Fruit fly (Drosophila melanogaster) whole organism, embryonic: Measurements from ENCODE around the gene Idh3g.

ENCODE experiments used
- CG10565 ChIP-seq: fragments of 200-800 bp; sonication (Bioruptor generic); optimal IDR thresholded peaks from 3 replicates; lab custom pipeline; 2016; ENCODE audit warnings: missing biosample characterization, mild to moderate bottlenecking, missing genetic modification characterization
- CG11695 ChIP-seq: fragments of 200-800 bp; sonication (Bioruptor generic); IDR thresholded peaks from 3 replicates; pipeline ENCODE4 v1.3.6; 2022; ENCODE audit warnings: missing biosample characterization, missing genetic modification characterization
- CG12219 ChIP-seq: fragments of 200-800 bp; sonication (Bioruptor generic); optimal IDR thresholded peaks from 3 replicates; lab custom pipeline; 2018; ENCODE audit warnings: missing biosample characterization, mild to moderate bottlenecking, missing genetic modification characterization
- CG1233 ChIP-seq: fragments of 200-800 bp; sonication (Bioruptor generic); optimal IDR thresholded peaks from 4 replicates; lab custom pipeline; 2018; ENCODE audit warnings: missing biosample characterization, mild to moderate bottlenecking, missing genetic modification characterization
- CG15073 ChIP-seq: fragments of 200-800 bp; sonication (Bioruptor generic); optimal IDR thresholded peaks from 2 replicates; lab custom pipeline; 2016; ENCODE audit warnings: missing biosample characterization, missing genetic modification characterization
- CG1529 ChIP-seq: fragments of 200-800 bp; sonication (Bioruptor generic); optimal IDR thresholded peaks from 3 replicates; lab custom pipeline; 2018; ENCODE audit warnings: missing biosample characterization, missing genetic modification characterization
- CG16813 ChIP-seq: fragments of 200-800 bp; sonication (Bioruptor generic); IDR thresholded peaks from 3 replicates; pipeline ENCODE4 v1.3.6; 2022; ENCODE audit warnings: missing biosample characterization, missing genetic modification characterization; ENCODE audit not compliant: partially characterized antibody
- CG18011 ChIP-seq: fragments of 200-800 bp; sonication (Bioruptor generic); optimal IDR thresholded peaks from 2 replicates; lab custom pipeline; 2017; ENCODE audit warnings: missing biosample characterization, missing genetic modification characterization, mild to moderate bottlenecking, moderate library complexity, missing genotype
- CG1832 ChIP-seq: fragments of 200-800 bp; sonication (Bioruptor generic); optimal IDR thresholded peaks from 2 replicates; lab custom pipeline; 2017; ENCODE audit warnings: missing biosample characterization, mild to moderate bottlenecking, missing genetic modification characterization, inconsistent platforms
- CG30020 ChIP-seq: fragments of 200-800 bp; optimal IDR thresholded peaks from 2 replicates; lab custom pipeline; 2019; ENCODE audit warnings: missing biosample characterization, mild to moderate bottlenecking, missing genetic modification characterization, moderate library complexity
- CG31441 ChIP-seq: fragments of 200-800 bp; sonication (Bioruptor generic); IDR thresholded peaks from 2 replicates; pipeline ENCODE4 v1.3.6; 2022; ENCODE audit warnings: missing biosample characterization, missing genetic modification characterization
- CG4730 ChIP-seq: fragments of 200-800 bp; sonication (Bioruptor generic); IDR thresholded peaks from 2 replicates; pipeline ENCODE4 v1.3.6; 2022; ENCODE audit warnings: missing biosample characterization, missing genetic modification characterization
- CG4820 ChIP-seq: fragments of 200-800 bp; sonication (Bioruptor generic); optimal IDR thresholded peaks from 3 replicates; lab custom pipeline; 2016; ENCODE audit warnings: missing biosample characterization, missing genetic modification characterization
- CG5180 ChIP-seq: fragments of 200-800 bp; sonication (Bioruptor generic); optimal IDR thresholded peaks from 3 replicates; lab custom pipeline; 2017; ENCODE audit warnings: missing biosample characterization, missing genetic modification characterization, mild to moderate bottlenecking, moderate library complexity, missing genetic modification reagents
- CG6791 ChIP-seq: fragments of 200-800 bp; sonication (Bioruptor generic); IDR thresholded peaks from 3 replicates; pipeline ENCODE4 v1.3.6; 2022; ENCODE audit warnings: missing biosample characterization, missing genetic modification characterization; ENCODE audit not compliant: partially characterized antibody
- CG7372 ChIP-seq: fragments of 200-800 bp; sonication (Bioruptor generic); IDR thresholded peaks from 2 replicates; pipeline ENCODE4 v1.3.6; 2022; ENCODE audit warnings: missing biosample characterization, missing genetic modification characterization
- CG8765 ChIP-seq: fragments of 200-800 bp; sonication (Bioruptor generic); IDR thresholded peaks from 2 replicates; pipeline ENCODE4 v1.3.6; 2022; ENCODE audit warnings: missing biosample characterization, missing genetic modification characterization
- CG9215 ChIP-seq: fragments of 200-800 bp; sonication (Bioruptor generic); IDR thresholded peaks from 2 replicates; pipeline ENCODE4 v1.3.6; 2022; ENCODE audit warnings: missing biosample characterization, missing genetic modification characterization
- CG9609 ChIP-seq: fragments of 200-800 bp; sonication (Bioruptor generic); optimal IDR thresholded peaks from 3 replicates; lab custom pipeline; 2016; ENCODE audit warnings: missing biosample characterization, missing genetic modification characterization
- Fer1 ChIP-seq: fragments of 200-800 bp; sonication (Bioruptor generic); optimal IDR thresholded peaks from 2 replicates; lab custom pipeline; 2017; ENCODE audit warnings: missing biosample characterization, mild to moderate bottlenecking, missing genetic modification characterization
- HLH4C ChIP-seq: fragments of 200-800 bp; sonication (Bioruptor generic); IDR thresholded peaks from 3 replicates; pipeline ENCODE4 v1.3.6; 2022; ENCODE audit warnings: missing biosample characterization, missing genetic modification characterization; ENCODE audit not compliant: partially characterized antibody
- Hmx ChIP-seq: fragments of 200-800 bp; sonication (Bioruptor generic); optimal IDR thresholded peaks from 2 replicates; lab custom pipeline; 2016; ENCODE audit warnings: missing biosample characterization, missing genetic modification characterization
- Hsf ChIP-seq: fragments of 200-800 bp; sonication (Bioruptor generic); optimal IDR thresholded peaks from 3 replicates; lab custom pipeline; 2016; ENCODE audit warnings: missing biosample characterization, missing genetic modification characterization
- MBD-R2 ChIP-seq: fragments of 200-800 bp; sonication (Bioruptor generic); IDR thresholded peaks from 2 replicates; pipeline ENCODE4 v1.3.6; 2022; ENCODE audit warnings: missing biosample characterization, missing genetic modification characterization
- Mrtf ChIP-seq: fragments of 200-800 bp; sonication (Bioruptor generic); IDR thresholded peaks from 3 replicates; pipeline ENCODE4 v1.3.6; 2022; ENCODE audit warnings: missing biosample characterization, missing genetic modification characterization
- Neu2 ChIP-seq: fragments of 200-800 bp; sonication (Bioruptor generic); optimal IDR thresholded peaks from 3 replicates; lab custom pipeline; 2016; ENCODE audit warnings: missing biosample characterization, missing genetic modification characterization, borderline replicate concordance
- Ptx1 ChIP-seq: fragments of 200-800 bp; sonication (Bioruptor generic); IDR thresholded peaks from 2 replicates; pipeline ENCODE4 v1.3.6; 2022; ENCODE audit warnings: missing biosample characterization, missing genetic modification characterization
- Scr ChIP-seq: fragments of 200-800 bp; sonication (Bioruptor generic); IDR thresholded peaks from 2 replicates; pipeline ENCODE4 v1.3.6; 2022; ENCODE audit warnings: missing biosample characterization, missing genetic modification characterization; ENCODE audit not compliant: partially characterized antibody
- Six4 ChIP-seq: fragments of 200-800 bp; sonication (Bioruptor generic); optimal IDR thresholded peaks from 2 replicates; lab custom pipeline; 2016; ENCODE audit warnings: missing biosample characterization, missing genetic modification characterization
- Taf1 ChIP-seq: fragments of 200-800 bp; sonication (Bioruptor generic); IDR thresholded peaks from 2 replicates; pipeline ENCODE4 v1.3.6; 2022; ENCODE audit warnings: missing biosample characterization, missing genetic modification characterization
- Trl ChIP-seq, 3 experiments: fragments of >200 bp in 2 of 3; fragments of 200-800 bp in 1 of 3; sonication (Bioruptor generic) in 1 of 3; optimal IDR thresholded peaks; 2 replicates in 1 of 3; 3 replicates in 2 of 3; lab custom pipeline; 2016 to 2017; ENCODE audit warnings: missing biosample characterization in 1 of 3, missing genetic modification characterization in 1 of 3
- btn ChIP-seq: fragments of 200-800 bp; sonication (Bioruptor generic); optimal IDR thresholded peaks from 2 replicates; lab custom pipeline; 2016; ENCODE audit warnings: missing biosample characterization, missing genetic modification characterization
- cad ChIP-seq: fragments of >200 bp; optimal IDR thresholded peaks from 2 replicates; lab custom pipeline; 2017; ENCODE audit warnings: missing biosample characterization, missing genetic modification characterization
- cato ChIP-seq: fragments of 200-800 bp; sonication (Bioruptor generic); optimal IDR thresholded peaks from 2 replicates; lab custom pipeline; 2016; ENCODE audit warnings: missing biosample characterization, missing genetic modification characterization, borderline replicate concordance
- chif ChIP-seq, 2 experiments: fragments of 200-800 bp; sonication (Bioruptor generic); optimal IDR thresholded peaks; 3 replicates each; lab custom pipeline; 2016; ENCODE audit warnings: missing biosample characterization in 2 of 2, missing genetic modification characterization in 2 of 2
- ci ChIP-seq: fragments of 200-800 bp; sonication (Bioruptor generic); IDR thresholded peaks from 3 replicates; pipeline ENCODE4 v1.3.6; 2022; ENCODE audit warnings: missing biosample characterization, missing genetic modification characterization
- crol ChIP-seq: fragments of 200-800 bp; sonication (Bioruptor generic); IDR thresholded peaks from 2 replicates; pipeline ENCODE4 v1.3.6; 2022; ENCODE audit warnings: missing biosample characterization, missing genetic modification characterization
- da ChIP-seq: fragments of 200-800 bp; sonication (Bioruptor generic); optimal IDR thresholded peaks from 2 replicates; lab custom pipeline; 2016; ENCODE audit warnings: missing biosample characterization, missing genetic modification characterization
- danr ChIP-seq: fragments of 200-800 bp; sonication (Bioruptor generic); IDR thresholded peaks from 2 replicates; pipeline ENCODE4 v1.3.6; 2022; ENCODE audit warnings: missing biosample characterization, missing genetic modification characterization
- dpn ChIP-seq, 2 experiments: fragments of 200-800 bp; sonication (Bioruptor generic); optimal IDR thresholded peaks; 3 replicates each; lab custom pipeline; 2016; ENCODE audit warnings: missing biosample characterization in 2 of 2, missing genetic modification characterization in 2 of 2
- grn ChIP-seq: fragments of 200-800 bp; sonication (Bioruptor generic); optimal IDR thresholded peaks from 3 replicates; lab custom pipeline; 2017; ENCODE audit warnings: missing biosample characterization, missing genetic modification characterization
- her ChIP-seq: fragments of 200-800 bp; sonication (Bioruptor generic); optimal IDR thresholded peaks from 2 replicates; lab custom pipeline; 2016; ENCODE audit warnings: missing biosample characterization, missing genetic modification characterization
- nerfin-2 ChIP-seq: fragments of 200-800 bp; sonication (Bioruptor generic); IDR thresholded peaks from 2 replicates; pipeline ENCODE4 v1.3.6; 2022; ENCODE audit warnings: missing biosample characterization, missing genetic modification characterization; ENCODE audit not compliant: partially characterized antibody
- onecut ChIP-seq: fragments of 200-800 bp; sonication (Bioruptor generic); IDR thresholded peaks from 2 replicates; pipeline ENCODE4 v1.3.6; 2022; ENCODE audit warnings: missing biosample characterization, missing genetic modification characterization
- rib ChIP-seq: fragments of 200-800 bp; sonication (Bioruptor generic); IDR thresholded peaks from 2 replicates; pipeline ENCODE4 v1.3.6; 2022; ENCODE audit warnings: missing biosample characterization, missing genetic modification characterization
- sens ChIP-seq: fragments of 200-800 bp; sonication (Bioruptor generic); peaks from one replicate; lab custom pipeline; 2016; ENCODE audit warnings: missing biosample characterization, missing genetic modification characterization
- shn ChIP-seq: fragments of 200-800 bp; sonication (Bioruptor generic); optimal IDR thresholded peaks from 3 replicates; lab custom pipeline; 2016; ENCODE audit warnings: missing biosample characterization, missing genetic modification characterization
- tin ChIP-seq: fragments of 200-800 bp; sonication (Bioruptor generic); optimal IDR thresholded peaks from 3 replicates; lab custom pipeline; 2016; ENCODE audit warnings: missing biosample characterization, missing genetic modification characterization
- vnd ChIP-seq: fragments of 200-800 bp; sonication (Bioruptor generic); IDR thresholded peaks from 3 replicates; pipeline ENCODE4 v1.3.6; 2022; ENCODE audit warnings: missing biosample characterization, missing genetic modification characterization; ENCODE audit not compliant: partially characterized antibody
- zen2 ChIP-seq: fragments of 200-800 bp; sonication (Bioruptor generic); IDR thresholded peaks from 3 replicates; pipeline ENCODE4 v1.3.6; 2022; ENCODE audit warnings: missing biosample characterization, missing genetic modification characterization; ENCODE audit not compliant: partially characterized antibody
- zfh2 ChIP-seq: fragments of 200-800 bp; sonication (Bioruptor generic); optimal IDR thresholded peaks from 2 replicates; lab custom pipeline; 2016; ENCODE audit warnings: missing biosample characterization, missing genetic modification characterization

The Idh3g gene

dm6 chr3R:25680528-25680927, at the start of gene Idh3g, which contains the start of gene CG4743 (continued):
- peak; percentile 92 for TF ChIP-seq Hsf (GFP tag; lab: Kevin White, UChicago)
- TF ChIP-seq MBD-R2, result peak; percentile 98
- peak; percentile 58 for TF ChIP-seq CG15073 (GFP tag; lab: Kevin White, UChicago)
- TF ChIP-seq CG4820 (GFP tag; lab: Kevin White, UChicago), result peak; percentile 96
- TF ChIP-seq CG6791 (GFP tag; lab: Robert Waterston, UW), result no peak
- TF ChIP-seq Ptx1 (GFP tag; lab: Robert Waterston, UW), result peak; percentile 97
- TF ChIP-seq shn (GFP tag; lab: Kevin White, UChicago), result peak; percentile 24
- TF ChIP-seq danr (GFP tag; lab: Robert Waterston, UW), result peak; percentile 91
- TF ChIP-seq btn (GFP tag; lab: Kevin White, UChicago), result peak; percentile 41
- peak; percentile 39 for TF ChIP-seq da
- peak; percentile 97 for TF ChIP-seq CG1233
- peak; percentile 36; the same call in 2 of the 3 replicates for TF ChIP-seq CG16813 (GFP tag; lab: Robert Waterston, UW)
- TF ChIP-seq CG5180 (GFP tag; lab: Kevin White, UChicago), result peak; percentile 83
- peak; percentile 89 for TF ChIP-seq CG30020 (tag; lab: Kevin White, UChicago)
- TF ChIP-seq CG18011 (GFP tag; lab: Kevin White, UChicago), result peak; percentile 85
- peak; percentile 87 for TF ChIP-seq Taf1 (GFP tag; lab: Robert Waterston, UW)
- peak; percentile 54 for TF ChIP-seq her (GFP tag; lab: Kevin White, UChicago)
- peak; percentile 53; the same call in 1 of the 2 replicates for TF ChIP-seq crol (GFP tag; lab: Robert Waterston, UW)
- TF ChIP-seq grn (GFP tag; lab: Kevin White, UChicago), result peak; percentile 71
- TF ChIP-seq CG9609 (GFP tag; lab: Kevin White, UChicago), result peak; percentile 59
- peak; percentile 93 for TF ChIP-seq CG8765 (GFP tag; lab: Robert Waterston, UW)
- TF ChIP-seq nerfin-2 (GFP tag; lab: Robert Waterston, UW), result no peak
- TF ChIP-seq CG11695, result peak; percentile 98
- peak; percentile 86 for TF ChIP-seq CG10565 (GFP tag; lab: Kevin White, UChicago)
- no peak for TF ChIP-seq HLH4C (GFP tag; lab: Robert Waterston, UW)
- peak; percentile 95 for TF ChIP-seq Six4
- TF ChIP-seq CG1529 (GFP tag; lab: Kevin White, UChicago), result peak; percentile 92
- peak; percentile 96 for TF ChIP-seq tin (GFP tag; lab: Kevin White, UChicago)
- TF ChIP-seq CG4730 (GFP tag; lab: Robert Waterston, UW), result peak; percentile 98
- peak; percentile 40 for TF ChIP-seq Scr (GFP tag; lab: Robert Waterston, UW)
- peak; percentile 88 for TF ChIP-seq CG9215 (GFP tag; lab: Robert Waterston, UW)
- TF ChIP-seq vnd (GFP tag; lab: Robert Waterston, UW), result no peak; the same call in 2 of the 3 replicates
- TF ChIP-seq dpn (GFP tag; optimal IDR thresholded peaks at IDR 0.05; lab: Kevin White, UChicago), result peak; percentile 75 to 97
- TF ChIP-seq zen2 (GFP tag; lab: Robert Waterston, UW), result no peak
- TF ChIP-seq ci (GFP tag; lab: Robert Waterston, UW), result peak; percentile 98
- TF ChIP-seq cato (GFP tag; lab: Kevin White, UChicago), result peak; percentile 96
- TF ChIP-seq zfh2 (GFP tag; lab: Kevin White, UChicago), result peak; percentile 78
- TF ChIP-seq cad (GFP tag; lab: Kevin White, UChicago), result no peak
- TF ChIP-seq Hmx (GFP tag; lab: Kevin White, UChicago), result peak; percentile 72
- TF ChIP-seq sens, result peak; percentile 98
- TF ChIP-seq CG31441 (GFP tag; lab: Robert Waterston, UW), result peak; percentile 99
- TF ChIP-seq Neu2, result no peak
- no peak for TF ChIP-seq Trl (optimal IDR thresholded peaks at IDR 0.05; lab: Kevin White, UChicago)
- peak; percentile 74 for TF ChIP-seq Trl (GFP tag; optimal IDR thresholded peaks at IDR 0.05; lab: Kevin White, UChicago)
- peak; percentile 92 for TF ChIP-seq onecut (GFP tag; lab: Robert Waterston, UW)
- TF ChIP-seq chif (GFP tag; optimal IDR thresholded peaks at IDR 0.05; lab: Kevin White, UChicago), result peak; percentile 79 to 85
- TF ChIP-seq rib (GFP tag; lab: Robert Waterston, UW), result peak; percentile 94
- TF ChIP-seq Mrtf (GFP tag; lab: Robert Waterston, UW), result peak; percentile 90
- TF ChIP-seq CG7372 (GFP tag; lab: Robert Waterston, UW), result peak; percentile 90
- TF ChIP-seq CG12219 (GFP tag; lab: Kevin White, UChicago), result peak; percentile 94
- no peak for TF ChIP-seq CG1832 (GFP tag; lab: Kevin White, UChicago)
- peak; percentile 97 for TF ChIP-seq Fer1 (GFP tag; lab: Kevin White, UChicago)
